Fruit fly (Drosophila melanogaster) whole organism, embryonic: ENCODE results near the gene CG31287.
A peak's percentile ranks its signal among the peaks of the same experiment; 100 is the strongest.

Experiments used
- Aef1 ChIP-seq: fragments of 200-800 bp; sonication (Bioruptor generic); IDR thresholded peaks from 3 replicates; pipeline ENCODE4 v1.3.6; 2022; ENCODE audit warnings: missing biosample characterization, missing genetic modification characterization
- Awh ChIP-seq: fragments of 200-800 bp; sonication (Bioruptor generic); IDR thresholded peaks from 2 replicates; pipeline ENCODE4, ENCODE4 v1.3.6; 2022; ENCODE audit warnings: missing biosample characterization, missing genetic modification characterization
- CG10565 ChIP-seq: fragments of 200-800 bp; sonication (Bioruptor generic); optimal IDR thresholded peaks from 3 replicates; lab custom pipeline; 2016; ENCODE audit warnings: missing biosample characterization, mild to moderate bottlenecking, missing genetic modification characterization
- CG12391 ChIP-seq: fragments of 200-800 bp; sonication (Bioruptor generic); optimal IDR thresholded peaks from 3 replicates; lab custom pipeline; 2018; ENCODE audit warnings: missing biosample characterization, mild to moderate bottlenecking, missing genetic modification characterization, moderate library complexity
- CG13624 ChIP-seq: fragments of 200-800 bp; sonication (Bioruptor generic); optimal IDR thresholded peaks from 2 replicates; lab custom pipeline; 2016; ENCODE audit warnings: missing biosample characterization, missing genetic modification characterization
- CG14860 ChIP-seq: fragments of 200-800 bp; sonication (Bioruptor generic); IDR thresholded peaks from 3 replicates; pipeline ENCODE4 v1.3.6; 2022; ENCODE audit warnings: missing biosample characterization, missing genetic modification characterization; ENCODE audit not compliant: partially characterized antibody
- CG16863 ChIP-seq: fragments of 200-800 bp; sonication (Bioruptor generic); optimal IDR thresholded peaks from 3 replicates; lab custom pipeline; 2016; ENCODE audit warnings: missing biosample characterization, missing genetic modification characterization
- CG17912 ChIP-seq: fragments of 200-800 bp; sonication (Bioruptor generic); optimal IDR thresholded peaks from 2 replicates; lab custom pipeline; 2018; ENCODE audit warnings: missing biosample characterization, mild to moderate bottlenecking, missing genetic modification characterization
- CG18476 ChIP-seq: fragments of 200-800 bp; sonication (Bioruptor generic); optimal IDR thresholded peaks from 2 replicates; lab custom pipeline; 2016; ENCODE audit warnings: missing biosample characterization, mild to moderate bottlenecking, missing genetic modification characterization
- CG32772 ChIP-seq: fragments of 200-800 bp; sonication (Bioruptor generic); IDR thresholded peaks from 2 replicates; pipeline ENCODE4 v1.3.6; 2022; ENCODE audit warnings: missing biosample characterization, missing genetic modification characterization
- CG4328 ChIP-seq: fragments of 200-800 bp; sonication (Bioruptor generic); optimal IDR thresholded peaks from 3 replicates; lab custom pipeline; 2017; ENCODE audit warnings: missing biosample characterization, missing genetic modification reagents, missing genetic modification characterization
- CG4404 ChIP-seq: fragments of 200-800 bp; sonication (Bioruptor generic); IDR thresholded peaks from 2 replicates; pipeline ENCODE4 v1.3.6; 2022; ENCODE audit warnings: missing biosample characterization, missing genetic modification characterization
- CG6272 ChIP-seq: fragments of 200-800 bp; sonication (Bioruptor generic); IDR thresholded peaks from 2 replicates; pipeline ENCODE4 v1.3.6; 2022; ENCODE audit warnings: missing biosample characterization, missing genetic modification characterization
- CG8290 ChIP-seq, 3 experiments: fragments of 200-800 bp; sonication (Bioruptor generic); optimal IDR thresholded peaks; 2 replicates each; lab custom pipeline; 2016 to 2019; ENCODE audit warnings: missing biosample characterization in 3 of 3, missing genetic modification characterization in 3 of 3, mild to moderate bottlenecking in 2 of 3, moderate library complexity in 1 of 3
- CG9215 ChIP-seq: fragments of 200-800 bp; sonication (Bioruptor generic); IDR thresholded peaks from 2 replicates; pipeline ENCODE4 v1.3.6; 2022; ENCODE audit warnings: missing biosample characterization, missing genetic modification characterization
- CG9437 ChIP-seq: fragments of 200-800 bp; sonication (Bioruptor generic); optimal IDR thresholded peaks from 2 replicates; lab custom pipeline; 2018; ENCODE audit warnings: missing biosample characterization, mild to moderate bottlenecking, missing genetic modification characterization
- Doc2 ChIP-seq: fragments of 200-800 bp; sonication (Bioruptor generic); IDR thresholded peaks from 2 replicates; pipeline ENCODE4 v1.3.6; 2022; ENCODE audit warnings: missing biosample characterization, missing genetic modification characterization
- Ets65A ChIP-seq: fragments of 200-800 bp; sonication (Bioruptor generic); peaks from one replicate; lab custom pipeline; 2016; ENCODE audit warnings: missing biosample characterization, missing genetic modification characterization
- Ets97D ChIP-seq: fragments of 200-800 bp; sonication (Bioruptor generic); optimal IDR thresholded peaks from 3 replicates; lab custom pipeline; 2016; ENCODE audit warnings: missing biosample characterization, missing genetic modification characterization
- GATAe ChIP-seq: fragments of 200-800 bp; sonication (Bioruptor generic); conservative IDR thresholded peaks from 2 replicates; pipeline ENCODE4 v1.3.6; 2022; ENCODE audit warnings: missing biosample characterization, missing genetic modification characterization
- Hmr ChIP-seq: fragments of 200-800 bp; sonication (Bioruptor generic); optimal IDR thresholded peaks from 3 replicates; lab custom pipeline; 2017; ENCODE audit warnings: mild to moderate bottlenecking, missing biosample characterization, missing genetic modification reagents, missing genetic modification characterization
- Mes4 ChIP-seq: fragments of 200-800 bp; sonication (Bioruptor generic); optimal IDR thresholded peaks from 2 replicates; lab custom pipeline; 2016; ENCODE audit warnings: missing biosample characterization, missing genetic modification characterization
- Mrtf ChIP-seq: fragments of 200-800 bp; sonication (Bioruptor generic); IDR thresholded peaks from 3 replicates; pipeline ENCODE4 v1.3.6; 2022; ENCODE audit warnings: missing biosample characterization, missing genetic modification characterization
- Oli ChIP-seq: fragments of 200-800 bp; sonication (Bioruptor generic); optimal IDR thresholded peaks from 2 replicates; lab custom pipeline; 2018; ENCODE audit warnings: missing biosample characterization, mild to moderate bottlenecking, missing genetic modification characterization, moderate library complexity
- Rx ChIP-seq: fragments of 200-800 bp; sonication (Bioruptor generic); IDR thresholded peaks from 2 replicates; pipeline ENCODE4 v1.3.6; 2022; ENCODE audit warnings: missing biosample characterization, missing genetic modification characterization
- Sox100B ChIP-seq: fragments of 200-800 bp; sonication (Bioruptor generic); optimal IDR thresholded peaks from 3 replicates; lab custom pipeline; 2018; ENCODE audit warnings: missing biosample characterization, mild to moderate bottlenecking, missing genetic modification characterization
- TFAM ChIP-seq: fragments of 200-800 bp; sonication (Bioruptor generic); optimal IDR thresholded peaks from 2 replicates; lab custom pipeline; 2017; ENCODE audit warnings: missing biosample characterization, missing genetic modification characterization, inconsistent platforms
- Usf ChIP-seq: fragments of 200-800 bp; sonication (Bioruptor generic); optimal IDR thresholded peaks from 2 replicates; lab custom pipeline; 2017; ENCODE audit warnings: missing genotype, missing biosample characterization, missing genetic modification characterization
- Xrp1 ChIP-seq: fragments of 200-800 bp; sonication (Bioruptor generic); IDR thresholded peaks from 2 replicates; pipeline ENCODE4 v1.3.6; 2022; ENCODE audit warnings: missing biosample characterization, missing genetic modification characterization
- ab ChIP-seq: fragments of 200-800 bp; sonication (Bioruptor generic); optimal IDR thresholded peaks from 2 replicates; lab custom pipeline; 2016; ENCODE audit warnings: missing biosample characterization, missing genetic modification characterization
- bab2 ChIP-seq: fragments of 200-800 bp; sonication (Bioruptor generic); optimal IDR thresholded peaks from 2 replicates; lab custom pipeline; 2016; ENCODE audit warnings: missing biosample characterization, missing genetic modification characterization
- cg ChIP-seq: fragments of 200-800 bp; sonication (Bioruptor generic); optimal IDR thresholded peaks from 3 replicates; lab custom pipeline; 2019; ENCODE audit warnings: missing biosample characterization, mild to moderate bottlenecking, missing genetic modification characterization, moderate library complexity
- chn ChIP-seq: fragments of 200-800 bp; sonication (Bioruptor generic); optimal IDR thresholded peaks from 2 replicates; lab custom pipeline; 2016; ENCODE audit warnings: missing biosample characterization, missing genetic modification characterization
- crol ChIP-seq: fragments of 200-800 bp; sonication (Bioruptor generic); IDR thresholded peaks from 2 replicates; pipeline ENCODE4 v1.3.6; 2022; ENCODE audit warnings: missing biosample characterization, missing genetic modification characterization
- crp ChIP-seq, 2 experiments: fragments of 200-800 bp; sonication (Bioruptor generic); optimal IDR thresholded peaks; 2 replicates in 1 of 2; 3 replicates in 1 of 2; lab custom pipeline; 2017; ENCODE audit warnings: missing biosample characterization in 2 of 2, missing genetic modification characterization in 2 of 2, mild to moderate bottlenecking in 1 of 2, moderate library complexity in 1 of 2
- cwo ChIP-seq: fragments of 200-800 bp; sonication (Bioruptor generic); optimal IDR thresholded peaks from 3 replicates; lab custom pipeline; 2017; ENCODE audit warnings: missing biosample characterization, missing genetic modification characterization, mild to moderate bottlenecking, moderate library complexity, missing genetic modification reagents
- dm ChIP-seq: fragments of 200-800 bp; sonication (Bioruptor generic); optimal IDR thresholded peaks from 3 replicates; lab custom pipeline; 2016; ENCODE audit warnings: missing biosample characterization, missing genetic modification characterization
- dysf ChIP-seq: fragments of 200-800 bp; sonication (Bioruptor generic); IDR thresholded peaks from 3 replicates; pipeline ENCODE4 v1.3.6; 2022; ENCODE audit warnings: missing biosample characterization, missing genetic modification characterization
- ewg ChIP-seq: fragments of 200-800 bp; sonication (Bioruptor generic); optimal IDR thresholded peaks from 3 replicates; lab custom pipeline; 2017; ENCODE audit warnings: mild to moderate bottlenecking, missing biosample characterization, missing genetic modification reagents, missing genetic modification characterization
- fru ChIP-seq: fragments of >200 bp; optimal IDR thresholded peaks from 2 replicates; lab custom pipeline; 2017
- gsb-n ChIP-seq: fragments of 200-800 bp; sonication (Bioruptor generic); optimal IDR thresholded peaks from 3 replicates; lab custom pipeline; 2018; ENCODE audit warnings: missing biosample characterization, mild to moderate bottlenecking, missing genetic modification characterization
- inv ChIP-seq: fragments of 200-800 bp; sonication (Bioruptor generic); IDR thresholded peaks from 2 replicates; pipeline ENCODE4 v1.3.6; 2022; ENCODE audit warnings: missing biosample characterization, missing genetic modification characterization; ENCODE audit not compliant: partially characterized antibody
- jing ChIP-seq: fragments of 200-800 bp; sonication (Bioruptor generic); optimal IDR thresholded peaks from 2 replicates; lab custom pipeline; 2018; ENCODE audit warnings: missing biosample characterization, mild to moderate bottlenecking, missing genetic modification characterization
- pnt ChIP-seq: fragments of 200-800 bp; sonication (Bioruptor generic); optimal IDR thresholded peaks from 3 replicates; lab custom pipeline; 2016; ENCODE audit warnings: missing biosample characterization, missing genetic modification characterization
- pros ChIP-seq: fragments of 200-800 bp; sonication (Bioruptor generic); optimal IDR thresholded peaks from 3 replicates; lab custom pipeline; 2019; ENCODE audit warnings: missing biosample characterization, mild to moderate bottlenecking, missing genetic modification characterization, moderate library complexity
- psq ChIP-seq: fragments of 200-800 bp; sonication (Bioruptor generic); optimal IDR thresholded peaks from 2 replicates; lab custom pipeline; 2017; ENCODE audit warnings: missing biosample characterization, missing genetic modification characterization
- run ChIP-seq: fragments of 200-800 bp; sonication (Bioruptor generic); optimal IDR thresholded peaks from 3 replicates; lab custom pipeline; 2018; ENCODE audit warnings: missing biosample characterization, mild to moderate bottlenecking, missing genetic modification characterization
- schlank ChIP-seq: fragments of 200-800 bp; sonication (Bioruptor generic); optimal IDR thresholded peaks from 2 replicates; lab custom pipeline; 2018; ENCODE audit warnings: missing biosample characterization, mild to moderate bottlenecking, missing genetic modification characterization
- slp2 ChIP-seq: fragments of 200-800 bp; sonication (Bioruptor generic); optimal IDR thresholded peaks from 2 replicates; lab custom pipeline; 2016; ENCODE audit warnings: missing biosample characterization, missing genetic modification characterization
- trem ChIP-seq: fragments of 200-800 bp; optimal IDR thresholded peaks from 3 replicates; lab custom pipeline; 2019; ENCODE audit warnings: missing biosample characterization, mild to moderate bottlenecking, missing genetic modification characterization, moderate library complexity

CG31287 gene

DNA sequence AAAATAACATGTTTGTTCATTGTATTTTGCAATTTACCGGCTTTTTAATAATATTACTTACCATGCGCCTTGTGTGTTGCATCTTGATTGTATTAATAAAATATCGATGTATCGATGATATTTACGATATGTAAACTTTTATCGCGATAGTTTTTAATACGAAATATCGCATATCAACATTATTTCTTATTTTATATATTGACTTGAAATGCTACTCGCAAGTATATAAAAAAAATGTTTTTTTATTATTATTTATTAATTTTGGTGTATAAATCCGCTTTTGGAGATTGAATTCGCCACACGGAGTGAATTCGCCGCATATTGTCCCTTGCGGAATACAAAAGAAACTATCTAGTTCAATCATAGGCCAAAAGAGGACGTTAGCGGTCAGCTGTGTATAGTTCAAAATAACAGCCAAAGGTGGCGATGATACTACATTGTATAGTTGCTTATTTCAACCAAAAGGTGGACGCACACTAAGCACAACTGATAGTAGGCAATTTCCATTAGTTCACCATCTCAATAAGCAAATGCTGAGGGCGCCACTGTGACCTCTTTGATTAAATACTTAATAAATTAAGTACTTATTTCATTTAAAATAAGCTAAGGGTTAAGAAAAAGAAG is 2.1 kb downstream of the CG31287 start, which contains the start of gene mtSSB (continued):
- TF ChIP-seq Sox100B (GFP tag; lab: Kevin White, UChicago): peak; percentile 18
- TF ChIP-seq CG18476: peak; percentile 59
- peak; percentile 28 for TF ChIP-seq Usf (GFP tag; lab: Kevin White, UChicago)
- peak; percentile 65 for TF ChIP-seq GATAe (GFP tag; lab: Robert Waterston, UW)
- TF ChIP-seq bab2 (GFP tag; lab: Kevin White, UChicago): peak; percentile 89
- TF ChIP-seq ab: peak; percentile 41
- peak; percentile 97 for TF ChIP-seq Ets65A
- TF ChIP-seq gsb-n (tag; lab: Kevin White, UChicago): peak; percentile 71
- peak; percentile 62 for TF ChIP-seq Doc2 (GFP tag; lab: Robert Waterston, UW)
- peak; percentile 63 for TF ChIP-seq cg (GFP tag; lab: Kevin White, UChicago)
- peak; percentile 91 for TF ChIP-seq CG17912
- TF ChIP-seq fru: no peak
- peak; percentile 73 for TF ChIP-seq ewg
- peak; percentile 74 for TF ChIP-seq CG13624
- peak; percentile 69 for TF ChIP-seq CG4328 (GFP tag; lab: Kevin White, UChicago)
- TF ChIP-seq Mrtf (GFP tag; lab: Robert Waterston, UW): peak; percentile 92
- TF ChIP-seq cwo: peak; percentile 56
- TF ChIP-seq CG12391: peak; percentile 82
- TF ChIP-seq trem (tag; lab: Kevin White, UChicago): peak; percentile 91
- TF ChIP-seq CG32772: peak; percentile 92
- peak; percentile 85 for TF ChIP-seq Mes4 (GFP tag; lab: Kevin White, UChicago)
- peak; percentile 64 for TF ChIP-seq psq (GFP tag; lab: Kevin White, UChicago)
- peak; percentile 88 for TF ChIP-seq CG16863 (GFP tag; lab: Kevin White, UChicago)
- peak; percentile 46 for TF ChIP-seq dm (GFP tag; lab: Kevin White, UChicago)
- peak; percentile 64 for TF ChIP-seq schlank (tag; lab: Kevin White, UChicago)
- TF ChIP-seq CG8290 (GFP tag; optimal IDR thresholded peaks at IDR 0.05; lab: Kevin White, UChicago): peak; percentile 89
- peak; percentile 40 to 96 for TF ChIP-seq CG8290 (tag; optimal IDR thresholded peaks at IDR 0.05; lab: Kevin White, UChicago)
- no peak for TF ChIP-seq crol (GFP tag; lab: Robert Waterston, UW)
- TF ChIP-seq CG9215 (GFP tag; lab: Robert Waterston, UW): peak; percentile 69
- peak; percentile 24 to 82 for TF ChIP-seq crp (GFP tag; optimal IDR thresholded peaks at IDR 0.05; lab: Kevin White, UChicago)
- TF ChIP-seq chn (GFP tag; lab: Kevin White, UChicago): peak; percentile 82
- peak; percentile 69 for TF ChIP-seq CG4404 (GFP tag; lab: Robert Waterston, UW)
- TF ChIP-seq inv (GFP tag; lab: Robert Waterston, UW): peak; percentile 99
- TF ChIP-seq Oli (tag; lab: Kevin White, UChicago): peak; percentile 72
- TF ChIP-seq Hmr (GFP tag; lab: Kevin White, UChicago): peak; percentile 90
- TF ChIP-seq TFAM (GFP tag; lab: Kevin White, UChicago): peak; percentile 13
- peak; percentile 81; the same call in 1 of the 2 replicates for TF ChIP-seq Rx (GFP tag; lab: Robert Waterston, UW)
- no peak for TF ChIP-seq CG10565 (GFP tag; lab: Kevin White, UChicago)
- TF ChIP-seq pnt (GFP tag; lab: Kevin White, UChicago): peak; percentile 86
- peak; percentile 59 for TF ChIP-seq Ets97D
- TF ChIP-seq Awh (GFP tag; lab: Robert Waterston, UW): peak; percentile 95
- TF ChIP-seq CG6272: peak; percentile 50
- peak; percentile 17 for TF ChIP-seq pros (GFP tag; lab: Kevin White, UChicago)
- peak; percentile 79 for TF ChIP-seq Aef1 (GFP tag; lab: Robert Waterston, UW)
- peak; percentile 37 for TF ChIP-seq CG9437 (GFP tag; lab: Kevin White, UChicago)
- TF ChIP-seq run (tag; lab: Kevin White, UChicago): no peak
- peak; percentile 92 for TF ChIP-seq dysf (GFP tag; lab: Robert Waterston, UW)
- peak; percentile 60; the same call in 1 of the 2 replicates for TF ChIP-seq Xrp1 (GFP tag; lab: Robert Waterston, UW)
- peak; percentile 79 for TF ChIP-seq slp2
- TF ChIP-seq jing (GFP tag; lab: Kevin White, UChicago): no peak
- TF ChIP-seq CG14860: peak; percentile 100
